Worm (Caenorhabditis elegans) whole organism, L2 larva: ENCODE results near the gene str-151.

Source experiments
- ama-1 ChIP-seq: fragments of 150-350 bp; optimal IDR thresholded peaks from 2 replicates; lab custom pipeline; 2018; ENCODE audit warnings: inconsistent platforms
- lin-13 ChIP-seq: fragments of 150-350 bp; optimal IDR thresholded peaks from 2 replicates; lab custom pipeline; 2014; ENCODE audit warnings: missing biosample characterization, missing genetic modification reagents, missing genetic modification characterization
- nhr-10 ChIP-seq: sonication (generic microtip); optimal IDR thresholded peaks from 2 replicates; lab custom pipeline; 2017; ENCODE audit warnings: missing biosample characterization, missing genetic modification characterization
- nhr-129 ChIP-seq: fragments of 150-350 bp; optimal IDR thresholded peaks from 2 replicates; lab custom pipeline; 2014; ENCODE audit warnings: missing biosample characterization, missing genetic modification characterization
- nhr-25 ChIP-seq: fragments of 150-350 bp; sonication (generic microtip); optimal IDR thresholded peaks from 3 replicates; lab custom pipeline; 2014; ENCODE audit warnings: missing biosample characterization, missing genetic modification characterization
- unc-55 ChIP-seq: fragments of 150-350 bp; sonication (generic microtip); optimal IDR thresholded peaks from 3 replicates; lab custom pipeline; 2014; ENCODE audit warnings: missing biosample characterization, missing genetic modification reagents, missing genetic modification characterization
- unc-62 ChIP-seq: fragments of 150-350 bp; optimal IDR thresholded peaks from 2 replicates; lab custom pipeline; 2014; ENCODE audit warnings: missing biosample characterization, missing genetic modification reagents, missing genetic modification characterization
- ztf-11 ChIP-seq: sonication (generic microtip); optimal IDR thresholded peaks from 2 replicates; lab custom pipeline; 2017; ENCODE audit warnings: missing biosample characterization, missing genetic modification characterization

ce11 chrV:16536701-16537100 lies 39.3 kb upstream of the str-151 start, which contains the start of gene Y32B12B.1:
- no peak for TF ChIP-seq ama-1
- TF ChIP-seq lin-13 (GFP tag; lab: Kevin White, UChicago): no peak
- TF ChIP-seq nhr-129 (tag; lab: Kevin White, UChicago): no peak
- no peak for TF ChIP-seq unc-62
- no peak for TF ChIP-seq unc-55 (GFP tag; lab: Kevin White, UChicago)
- TF ChIP-seq nhr-10 (tag; lab: Kevin White, UChicago): no peak
- no peak for TF ChIP-seq nhr-25 (tag; lab: Kevin White, UChicago)
- no peak for TF ChIP-seq ztf-11 (tag; lab: Kevin White, UChicago)
